Worm (Caenorhabditis elegans): ENCODE measurements around the gene chhy-1.

chhy-1 gene

DNA sequence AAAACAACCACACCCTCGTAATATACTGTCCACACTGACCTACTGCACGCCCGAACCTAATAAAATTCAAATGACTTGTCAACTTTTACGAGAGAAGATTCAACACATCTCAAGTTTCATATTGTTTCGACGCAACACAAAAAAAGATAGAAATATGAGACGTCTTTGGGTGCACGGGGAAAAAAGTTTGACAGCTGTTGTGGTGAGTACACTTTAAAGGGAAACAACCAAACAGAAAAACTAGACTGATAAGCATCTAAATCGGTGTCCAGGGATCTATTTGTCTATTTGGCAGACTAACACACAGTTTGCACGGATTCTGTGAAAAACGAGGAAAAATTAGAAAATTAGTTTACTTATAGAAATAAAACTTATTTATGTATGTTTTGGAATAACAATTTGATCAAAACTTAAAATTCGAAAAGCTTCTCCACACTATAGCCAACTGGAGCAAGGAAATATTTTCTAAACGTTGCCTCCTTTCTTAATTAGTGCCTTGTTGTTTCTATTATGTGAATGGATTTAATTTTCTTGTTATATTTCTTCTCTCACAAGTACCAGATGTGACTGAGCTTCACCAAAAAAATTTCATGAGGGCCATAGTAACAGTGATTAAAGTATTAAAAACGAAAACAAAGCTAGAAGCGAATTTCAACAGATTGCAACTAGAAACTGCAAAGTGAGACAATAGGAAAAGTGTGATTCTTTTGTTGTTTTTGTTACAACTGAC, 26.4 kb upstream of the chhy-1 start:
- TF ChIP-seq ces-1 (GFP tag; optimal IDR thresholded peaks at IDR 0.05): peak; percentile 60
- TF ChIP-seq unc-62 (GFP tag; optimal IDR thresholded peaks at IDR 0.05): peak; percentile 2
- no peak for TF ChIP-seq unc-120 (tag; optimal IDR thresholded peaks at IDR 0.05; ENCODE audit: poor library complexity, severe bottlenecking)

DNA sequence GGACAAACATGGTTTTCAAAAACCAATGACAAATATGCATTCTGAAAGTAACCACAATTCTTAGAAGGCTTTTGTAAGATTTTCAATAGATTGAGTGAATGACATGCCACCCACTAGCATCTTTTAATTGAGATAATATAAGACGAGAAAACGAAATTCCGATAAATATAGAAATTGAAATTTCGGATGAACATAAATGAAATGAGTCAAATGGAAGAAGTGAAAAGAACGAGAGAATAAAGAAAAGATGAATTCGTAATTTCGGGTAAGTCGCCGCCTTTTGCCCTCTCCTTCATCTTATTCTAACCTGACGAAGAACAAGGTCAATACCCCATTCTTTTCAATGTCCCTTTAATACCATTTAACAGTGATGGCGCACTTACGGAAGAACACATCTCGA, 25.0 kb upstream of the chhy-1 start:
- TF ChIP-seq nhr-28 (tag; optimal IDR thresholded peaks at IDR 0.05) (no peak), drap-1 (GFP tag; optimal IDR thresholded peaks at IDR 0.05) (no peak), blmp-1 (tag; optimal IDR thresholded peaks at IDR 0.05) (peak; percentile 86)

DNA sequence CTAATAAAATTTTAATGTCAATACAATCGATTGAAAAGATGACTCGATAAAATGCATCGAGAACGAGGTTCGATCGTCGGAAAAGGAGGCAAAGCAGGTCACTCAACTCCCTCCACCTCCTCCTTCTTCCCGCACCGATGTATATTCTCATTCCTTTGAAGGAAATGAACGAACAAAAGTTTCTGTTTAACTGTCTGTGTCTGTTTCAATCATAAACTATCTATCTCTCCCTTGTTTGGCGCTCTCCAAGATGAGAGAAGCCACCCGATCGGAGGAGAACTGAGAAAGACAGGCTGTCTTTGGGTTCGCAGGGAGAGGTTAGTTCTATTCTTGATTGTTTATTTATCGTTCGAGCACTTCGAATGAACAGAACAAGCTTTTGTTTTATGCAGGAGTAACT, 23.7 kb upstream of the chhy-1 start, which contains the start of gene D2085.7:
TSS of gene D2085.7 (plus strand) at position 251 of the 400 bp plus-strand sequence.
- TF ChIP-seq ces-1 (GFP tag; optimal IDR thresholded peaks at IDR 0.05) (no peak), tbx-8 (GFP tag; optimal IDR thresholded peaks at IDR 0.05) (no peak), cnd-1 (tag; optimal IDR thresholded peaks at IDR 0.05) (no peak), ham-2 (GFP tag; optimal IDR thresholded peaks at IDR 0.05) (peak; percentile 56), M03D4.4 (tag; optimal IDR thresholded peaks at IDR 0.05) (no peak)

DNA sequence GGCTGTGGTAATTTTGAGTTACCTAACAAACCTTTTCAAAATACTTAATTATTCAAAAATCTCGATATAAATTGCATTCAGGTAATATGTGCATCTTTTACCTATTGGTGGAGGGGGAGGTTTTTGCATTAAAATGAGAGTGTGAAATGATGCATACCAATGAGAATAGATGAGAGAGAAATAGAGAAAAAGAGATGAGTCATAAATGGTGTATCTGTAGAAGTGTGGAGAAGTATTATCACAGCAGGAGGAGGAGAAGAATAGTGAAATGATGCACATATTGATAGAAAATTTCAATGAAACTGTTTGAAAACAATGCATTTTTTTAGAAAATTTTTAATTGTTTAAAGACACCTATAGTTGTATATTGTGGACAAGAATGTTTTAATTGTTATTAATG, 23.1 kb upstream of the chhy-1 start:
- TF ChIP-seq snpc-4 (tag; optimal IDR thresholded peaks at IDR 0.05): no peak
- TF ChIP-seq nhr-12 (tag; optimal IDR thresholded peaks at IDR 0.05): no peak
- TF ChIP-seq tbx-8 (GFP tag; optimal IDR thresholded peaks at IDR 0.05): no peak
- TF ChIP-seq lin-13 (tag; optimal IDR thresholded peaks at IDR 0.05): no peak
- TF ChIP-seq lin-32 (GFP tag; optimal IDR thresholded peaks at IDR 0.05): no peak
- no peak for TF ChIP-seq unc-62 (GFP tag; optimal IDR thresholded peaks at IDR 0.05)
- no peak for TF ChIP-seq blmp-1 (tag; optimal IDR thresholded peaks at IDR 0.05)
- TF ChIP-seq cnd-1 (tag; optimal IDR thresholded peaks at IDR 0.05): no peak

- TF ChIP-seq ceh-43 (GFP tag; optimal IDR thresholded peaks at IDR 0.05): no peak
- TF ChIP-seq nhr-12 (tag; optimal IDR thresholded peaks at IDR 0.05): no peak
- no peak for TF ChIP-seq mep-1 (tag; optimal IDR thresholded peaks at IDR 0.05)
- TF ChIP-seq cnd-1 (tag; optimal IDR thresholded peaks at IDR 0.05): no peak
- no peak for TF ChIP-seq pha-4 (tag; optimal IDR thresholded peaks at IDR 0.05)
- no peak for TF ChIP-seq ceh-83 (GFP tag; optimal IDR thresholded peaks at IDR 0.05)
- TF ChIP-seq bed-3 (GFP tag; optimal IDR thresholded peaks at IDR 0.05): no peak
- no peak for TF ChIP-seq lin-32 (GFP tag; optimal IDR thresholded peaks at IDR 0.05)
- no peak for TF ChIP-seq sptf-1 (tag; optimal IDR thresholded peaks at IDR 0.05)
- no peak for TF ChIP-seq sem-2 (GFP tag; optimal IDR thresholded peaks at IDR 0.05)
- TF ChIP-seq nhr-28 (tag; optimal IDR thresholded peaks at IDR 0.05): no peak
- no peak for TF ChIP-seq lin-13 (tag; optimal IDR thresholded peaks at IDR 0.05)
- no peak for TF ChIP-seq elt-1 (tag; optimal IDR thresholded peaks at IDR 0.05; ENCODE audit: borderline replicate concordance, insufficient read depth)
- no peak for TF ChIP-seq zip-8 (tag; optimal IDR thresholded peaks at IDR 0.05)
- no peak for TF ChIP-seq mab-5 (tag; optimal IDR thresholded peaks at IDR 0.05)
- TF ChIP-seq nhr-76 (tag; optimal IDR thresholded peaks at IDR 0.05): no peak
- TF ChIP-seq ham-2 (GFP tag; optimal IDR thresholded peaks at IDR 0.05): no peak
These were observed 22.1 kb upstream of the chhy-1 start for ce11 chrII:8639553-8639952.

- TF ChIP-seq ces-1 (GFP tag; optimal IDR thresholded peaks at IDR 0.05): peak; percentile 51
- TF ChIP-seq nhr-28 (tag; optimal IDR thresholded peaks at IDR 0.05): no peak
- TF ChIP-seq mab-5 (tag; optimal IDR thresholded peaks at IDR 0.05): no peak
These were observed 20.2 kb upstream of the chhy-1 start, which contains the start of gene vab-9 for ce11 chrII:8637615-8638014. vab-9 (minus strand) TSS chrII:8637715.

DNA sequence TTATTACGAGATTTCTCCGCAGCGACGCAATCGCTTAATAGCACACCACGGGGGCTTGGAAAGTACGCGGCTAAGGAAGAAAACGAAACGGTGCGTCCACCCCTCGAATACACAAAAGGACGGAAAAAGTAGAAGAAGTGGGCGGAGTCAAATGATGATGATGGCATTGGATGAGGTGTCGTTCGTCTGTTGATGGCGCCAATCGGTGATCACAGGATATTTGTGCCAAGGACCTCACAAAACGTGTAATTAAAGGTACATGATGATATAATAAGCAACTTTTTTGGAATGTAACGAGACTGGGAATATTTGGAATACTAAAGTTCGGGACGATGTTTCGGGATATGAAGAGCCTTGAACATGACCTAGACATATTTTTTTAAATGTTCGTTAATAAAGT, 17.0 kb upstream of the chhy-1 start, which contains the start of gene cutl-12:
TSS of gene cutl-12 (minus strand) at position 101 of the 400 bp plus-strand sequence.
- TF ChIP-seq blmp-1 (tag; optimal IDR thresholded peaks at IDR 0.05) (no peak), pha-4 (tag; optimal IDR thresholded peaks at IDR 0.05) (no peak), ham-2 (GFP tag; optimal IDR thresholded peaks at IDR 0.05) (no peak), M03D4.4 (tag; optimal IDR thresholded peaks at IDR 0.05) (no peak), bed-3 (GFP tag; optimal IDR thresholded peaks at IDR 0.05) (no peak), mls-2 (tag; optimal IDR thresholded peaks at IDR 0.05) (no peak), ces-1 (GFP tag; optimal IDR thresholded peaks at IDR 0.05) (no peak), nhr-76 (tag; optimal IDR thresholded peaks at IDR 0.05) (no peak), snpc-4 (tag; optimal IDR thresholded peaks at IDR 0.05) (no peak)
